Worm (Caenorhabditis elegans): ENCODE measurements around the gene daf-7.
A peak's percentile ranks its signal among the peaks of the same experiment; 100 is the strongest.

The daf-7 gene

DNA sequence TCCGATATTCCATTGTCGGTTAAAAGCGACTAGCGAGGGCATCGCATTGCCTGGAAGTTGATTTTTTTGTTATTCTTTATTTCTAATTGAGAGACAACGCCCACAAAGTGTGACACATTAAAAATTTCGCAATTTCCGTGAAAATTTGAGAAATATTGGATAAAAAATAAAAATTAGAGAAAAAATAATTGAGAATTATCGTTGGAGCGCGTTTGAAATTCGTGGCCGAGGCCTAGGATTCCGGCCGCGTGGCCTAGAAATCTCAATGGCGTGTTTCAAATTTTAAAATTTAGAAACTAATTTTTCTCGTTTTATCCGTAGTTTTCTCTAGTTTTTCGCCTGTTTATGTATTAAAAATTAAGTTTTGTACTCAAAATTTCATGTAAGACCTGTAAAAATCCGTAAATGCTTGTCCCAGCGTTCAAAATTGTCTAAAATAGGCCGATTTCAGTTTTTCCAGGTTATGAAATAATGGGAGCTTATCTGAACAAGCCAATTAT lies 28.3 kb upstream of the daf-7 start, which contains the start of the genes dagl-2 and ppm-1.G (continued):
- no peak for TF ChIP-seq sup-37 (GFP tag; optimal IDR thresholded peaks at IDR 0.05)
- TF ChIP-seq fos-1 (tag; optimal IDR thresholded peaks at IDR 0.05): no peak
- peak; percentile 76 to 84 for TF ChIP-seq lin-35 (GFP tag; optimal IDR thresholded peaks at IDR 0.05)
- peak; percentile 81 for TF ChIP-seq dsc-1 (tag; optimal IDR thresholded peaks at IDR 0.05)
- TF ChIP-seq vab-15 (tag; optimal IDR thresholded peaks at IDR 0.05): peak; percentile 73
- TF ChIP-seq swsn-7 (tag; optimal IDR thresholded peaks at IDR 0.05): peak; percentile 78
- peak; percentile 90 for TF ChIP-seq zip-4 (GFP tag; optimal IDR thresholded peaks at IDR 0.05)
- TF ChIP-seq ces-1 (GFP tag; optimal IDR thresholded peaks at IDR 0.05): no peak
- peak; percentile 52 for TF ChIP-seq jun-1 (tag; optimal IDR thresholded peaks at IDR 0.05)
- peak; percentile 91 for TF ChIP-seq fkh-8 (tag; optimal IDR thresholded peaks at IDR 0.05)
- TF ChIP-seq alr-1 (tag; optimal IDR thresholded peaks at IDR 0.05; ENCODE audit: borderline replicate concordance): no peak
- TF ChIP-seq elt-2 (tag; optimal IDR thresholded peaks at IDR 0.05): peak; percentile 37
- TF ChIP-seq unc-30 (tag; optimal IDR thresholded peaks at IDR 0.05): no peak
- TF ChIP-seq isw-1 (GFP tag; IDR thresholded peaks at IDR 0.05): peak; percentile 72
- TF ChIP-seq Y116A8C.19 (tag; optimal IDR thresholded peaks at IDR 0.05; ENCODE audit: borderline replicate concordance): peak; percentile 5
- TF ChIP-seq ama-1 (optimal IDR thresholded peaks at IDR 0.05): no peak
- TF ChIP-seq nhr-20 (tag; optimal IDR thresholded peaks at IDR 0.05): peak; percentile 80
- peak; percentile 88 for TF ChIP-seq nhr-47 (tag; optimal IDR thresholded peaks at IDR 0.05)
- no peak for TF ChIP-seq nhr-237 (tag; optimal IDR thresholded peaks at IDR 0.05)
- no peak for TF ChIP-seq ets-5 (GFP tag; IDR thresholded peaks at IDR 0.05)
- TF ChIP-seq unc-62 (GFP tag; optimal IDR thresholded peaks at IDR 0.05): no peak
- TF ChIP-seq unc-130 (tag; optimal IDR thresholded peaks at IDR 0.05): peak; percentile 68
- TF ChIP-seq C16A3.4 (tag; optimal IDR thresholded peaks at IDR 0.05): peak; percentile 73
- TF ChIP-seq unc-86 (tag; optimal IDR thresholded peaks at IDR 0.05): peak; percentile 61
- peak; percentile 42 for TF ChIP-seq nhr-77 (tag; optimal IDR thresholded peaks at IDR 0.05)
- peak in 1 of 6 experiments; percentile 67 for TF ChIP-seq elt-3 (tag; optimal IDR thresholded peaks at IDR 0.05)
- TF ChIP-seq ceh-63 (GFP tag; optimal IDR thresholded peaks at IDR 0.05): no peak
- TF ChIP-seq egl-13 (tag; optimal IDR thresholded peaks at IDR 0.05): peak; percentile 74
- TF ChIP-seq nhr-76 (tag; optimal IDR thresholded peaks at IDR 0.05): no peak
- TF ChIP-seq fkh-10 (GFP tag; optimal IDR thresholded peaks at IDR 0.05): peak; percentile 19
- no peak for TF ChIP-seq tlp-1 (tag; optimal IDR thresholded peaks at IDR 0.05)
- peak; percentile 46 for TF ChIP-seq hpl-2 (GFP tag; optimal IDR thresholded peaks at IDR 0.05)
- TF ChIP-seq nhr-90 (tag; optimal IDR thresholded peaks at IDR 0.05; ENCODE audit: poor library complexity): peak; percentile 86
- TF ChIP-seq C34B4.2 (tag; optimal IDR thresholded peaks at IDR 0.05): no peak
- TF ChIP-seq pax-3 (tag; optimal IDR thresholded peaks at IDR 0.05): peak; percentile 81
- peak; percentile 93 for TF ChIP-seq rnt-1 (tag; optimal IDR thresholded peaks at IDR 0.05)
- no peak for TF ChIP-seq nhr-12 (tag; optimal IDR thresholded peaks at IDR 0.05)
- TF ChIP-seq fkh-4 (tag; optimal IDR thresholded peaks at IDR 0.05; ENCODE audit: borderline replicate concordance): peak; percentile 75
- TF ChIP-seq mdl-1 (tag; optimal IDR thresholded peaks at IDR 0.05): peak in 1 of 2 experiments; percentile 22
- TF ChIP-seq lir-3 (tag; optimal IDR thresholded peaks at IDR 0.05; ENCODE audit: poor library complexity): peak; percentile 90
- peak in 1 of 2 experiments; percentile 82 for TF ChIP-seq ztf-11 (tag; optimal IDR thresholded peaks at IDR 0.05)
- no peak for TF ChIP-seq pqm-1 (tag; optimal IDR thresholded peaks at IDR 0.05)
- TF ChIP-seq tbx-2 (tag; optimal IDR thresholded peaks at IDR 0.05): peak; percentile 87
- TF ChIP-seq lsy-2 (tag; optimal IDR thresholded peaks at IDR 0.05): peak; percentile 85 to 92
- peak; percentile 51 for TF ChIP-seq snpc-4 (tag; optimal IDR thresholded peaks at IDR 0.05)
- peak; percentile 86 for TF ChIP-seq mep-1 (tag; optimal IDR thresholded peaks at IDR 0.05)
- no peak for TF ChIP-seq zag-1 (tag; optimal IDR thresholded peaks at IDR 0.05)
- TF ChIP-seq nhr-19 (GFP tag; conservative IDR thresholded peaks at IDR 0.05): peak; percentile 55
- no peak for TF ChIP-seq mab-9 (GFP tag; IDR thresholded peaks at IDR 0.05)
- peak; percentile 92 for TF ChIP-seq nhr-85 (tag)
- TF ChIP-seq sox-4 (tag; optimal IDR thresholded peaks at IDR 0.05): peak; percentile 62
- no peak for TF ChIP-seq lin-39 (tag; optimal IDR thresholded peaks at IDR 0.05)
- TF ChIP-seq lin-15B (tag; optimal IDR thresholded peaks at IDR 0.05): peak; percentile 93

Data from whole organism, L1 larva.